Fruit fly (Drosophila melanogaster) whole organism: ENCODE results near the gene Kr-h1.

Experiments
- EcR ChIP-seq, 2 experiments: fragments of >200 bp; optimal IDR thresholded peaks; 2 replicates each; lab custom pipeline; 2017; ENCODE audit warnings: missing biosample characterization in 2 of 2, missing genetic modification characterization in 2 of 2, missing genetic modification reagents in 2 of 2
- pan ChIP-seq: fragments of >200 bp; optimal IDR thresholded peaks from 2 replicates; lab custom pipeline; 2017
- psq ChIP-seq: fragments of >200 bp; optimal IDR thresholded peaks from 2 replicates; lab custom pipeline; 2017

- no peak for TF ChIP-seq psq
- TF ChIP-seq EcR (GFP tag; optimal IDR thresholded peaks at IDR 0.05; lab: Kevin White, UChicago), result no peak
- no peak for TF ChIP-seq pan (lab: Kevin White, UChicago)
Observed at dm6 chr2L:6110781-6111180, 28.4 kb downstream of the Kr-h1 start.
